Worm (Caenorhabditis elegans) whole organism, L4 larva: ENCODE measurements around the gene rpt-4.

Source experiments
- ceh-20 ChIP-seq: fragments of 200-800 bp; sonication (Bioruptor generic); IDR thresholded peaks from 2 replicates; pipeline ENCODE4 v1.3.6; 2022; ENCODE audit warnings: missing genetic modification reagents, missing genetic modification characterization, missing compliant biosample characterization
- ceh-28 ChIP-seq: fragments of 150-350 bp; optimal IDR thresholded peaks from 2 replicates; lab custom pipeline; 2014; ENCODE audit warnings: missing biosample characterization, missing genetic modification reagents, missing genetic modification characterization
- ces-1 ChIP-seq: fragments of 150-350 bp; sonication (generic microtip); optimal IDR thresholded peaks from 4 replicates; lab custom pipeline; 2014; ENCODE audit warnings: missing biosample characterization, missing genetic modification reagents, missing genetic modification characterization
- dmd-8 ChIP-seq: fragments of 200-800 bp; sonication (Bioruptor generic); IDR thresholded peaks from 2 replicates; pipeline ENCODE4 v1.3.6; 2022; ENCODE audit warnings: missing genetic modification characterization, missing compliant biosample characterization
- egl-43 ChIP-seq: fragments of 200-800 bp; sonication (Bioruptor generic); IDR thresholded peaks from 2 replicates; pipeline ENCODE4 v1.3.6; 2022; ENCODE audit warnings: missing genetic modification reagents, missing genetic modification characterization, missing compliant biosample characterization
- nhr-48 ChIP-seq: sonication (generic microtip); optimal IDR thresholded peaks from 2 replicates; lab custom pipeline; 2016; ENCODE audit warnings: mild to moderate bottlenecking, missing genetic modification characterization, missing compliant biosample characterization

DNA sequence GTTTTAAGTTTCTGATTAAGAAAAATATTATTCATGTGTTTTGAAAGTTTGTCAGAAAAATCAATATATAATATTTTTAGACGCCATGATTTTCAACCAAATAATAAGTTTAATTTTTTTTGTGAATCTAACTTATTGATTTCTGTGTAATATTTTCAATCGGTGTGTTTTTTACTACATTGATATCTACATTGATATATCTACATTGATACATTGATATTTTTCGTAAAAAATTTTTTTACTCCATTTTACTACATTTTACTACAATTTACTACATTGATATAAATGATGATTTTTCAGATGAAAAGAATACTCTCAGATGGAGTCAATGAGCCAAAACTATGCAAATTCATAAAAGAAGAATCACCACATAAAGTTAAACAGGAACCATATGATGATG, 26.8 kb downstream of the rpt-4 start, which contains the start of gene gmeb-1:
- no peak for TF ChIP-seq ces-1
- no peak for TF ChIP-seq egl-43
- TF ChIP-seq ceh-20 = no peak
- TF ChIP-seq dmd-8 (GFP tag; lab: Robert Waterston, UW) = no peak
- no peak for TF ChIP-seq nhr-48 (tag; lab: Kevin White, UChicago)
- TF ChIP-seq ceh-28 (tag; lab: Kevin White, UChicago) = no peak
